Worm (Caenorhabditis elegans) whole organism, L4 larva: Measurements from ENCODE around the gene npr-5.

Experiments
- ces-1 ChIP-seq: fragments of 150-350 bp; sonication (generic microtip); optimal IDR thresholded peaks from 4 replicates; lab custom pipeline; 2014; ENCODE audit warnings: missing biosample characterization, missing genetic modification reagents, missing genetic modification characterization
- gei-8 ChIP-seq: fragments of 200-800 bp; sonication (Bioruptor generic); optimal IDR thresholded peaks from 2 replicates; lab custom pipeline; 2018; ENCODE audit warnings: mild to moderate bottlenecking, missing genetic modification characterization, missing compliant biosample characterization

DNA sequence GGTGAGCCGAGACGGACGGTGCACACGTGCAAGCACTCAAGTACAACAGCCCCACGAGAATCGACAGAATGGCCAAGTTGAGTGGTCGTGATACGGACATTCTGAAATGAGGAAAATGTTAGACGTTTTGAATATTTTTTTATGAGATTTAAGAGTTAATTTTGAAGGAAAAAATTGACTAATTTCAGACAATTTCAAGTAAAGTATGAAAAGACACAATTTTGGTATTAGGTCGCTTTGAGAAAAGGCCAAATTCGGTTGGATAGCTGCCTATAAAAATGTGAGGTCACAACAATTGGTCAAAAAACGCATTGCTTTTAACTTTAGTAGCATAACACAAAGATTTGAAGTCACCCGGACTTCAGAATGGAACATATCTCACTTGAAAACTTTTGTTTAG is 8.7 kb downstream of the npr-5 start, which contains the start of gene nlp-70:
- TF ChIP-seq ces-1 (GFP tag; lab: Kevin White, UChicago) (no peak), gei-8 (GFP tag; lab: Kevin White, UChicago) (no peak)
